Worm (Caenorhabditis elegans): ENCODE results near the gene lep-2.

DNA sequence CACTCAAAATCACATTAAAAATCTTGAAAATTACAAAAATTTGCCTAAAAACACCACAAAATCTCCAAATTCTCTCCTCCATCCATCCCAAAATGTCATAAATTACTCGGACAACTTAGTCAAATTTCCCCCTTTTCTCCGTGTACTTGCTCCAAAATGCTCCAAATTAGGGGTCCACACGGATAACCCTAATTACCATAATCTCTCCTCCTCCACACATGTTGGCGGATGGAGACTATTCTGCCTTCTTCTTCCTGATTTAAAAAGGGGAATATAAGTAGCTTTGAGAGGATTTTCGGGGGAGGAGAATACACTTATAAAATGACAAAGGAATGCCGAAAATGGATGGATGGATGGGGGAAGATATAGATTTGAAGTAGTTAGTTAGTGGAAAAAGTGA is 30.2 kb upstream of the lep-2 start:
- TF ChIP-seq nhr-48 (tag; optimal IDR thresholded peaks at IDR 0.05) (no peak), rbr-2 (tag; optimal IDR thresholded peaks at IDR 0.05) (no peak), nhr-76 (tag; optimal IDR thresholded peaks at IDR 0.05) (no peak), snpc-4 (tag; optimal IDR thresholded peaks at IDR 0.05) (no peak), nhr-11 (tag; optimal IDR thresholded peaks at IDR 0.05) (no peak), madf-5 (GFP tag; IDR thresholded peaks at IDR 0.05) (no peak), F49E8.2 (tag; optimal IDR thresholded peaks at IDR 0.05; ENCODE audit: borderline replicate concordance) (no peak), skn-1 (tag; optimal IDR thresholded peaks at IDR 0.05) (no peak), lin-13 (GFP tag; optimal IDR thresholded peaks at IDR 0.05) (no peak), ZK546.5 (tag; optimal IDR thresholded peaks at IDR 0.05) (no peak), fos-1 (tag; optimal IDR thresholded peaks at IDR 0.05) (no peak), T26A8.4 (GFP tag; IDR thresholded peaks at IDR 0.05) (no peak)

Measured in whole organism, L4 larva.